In the genomic region with DNA sequence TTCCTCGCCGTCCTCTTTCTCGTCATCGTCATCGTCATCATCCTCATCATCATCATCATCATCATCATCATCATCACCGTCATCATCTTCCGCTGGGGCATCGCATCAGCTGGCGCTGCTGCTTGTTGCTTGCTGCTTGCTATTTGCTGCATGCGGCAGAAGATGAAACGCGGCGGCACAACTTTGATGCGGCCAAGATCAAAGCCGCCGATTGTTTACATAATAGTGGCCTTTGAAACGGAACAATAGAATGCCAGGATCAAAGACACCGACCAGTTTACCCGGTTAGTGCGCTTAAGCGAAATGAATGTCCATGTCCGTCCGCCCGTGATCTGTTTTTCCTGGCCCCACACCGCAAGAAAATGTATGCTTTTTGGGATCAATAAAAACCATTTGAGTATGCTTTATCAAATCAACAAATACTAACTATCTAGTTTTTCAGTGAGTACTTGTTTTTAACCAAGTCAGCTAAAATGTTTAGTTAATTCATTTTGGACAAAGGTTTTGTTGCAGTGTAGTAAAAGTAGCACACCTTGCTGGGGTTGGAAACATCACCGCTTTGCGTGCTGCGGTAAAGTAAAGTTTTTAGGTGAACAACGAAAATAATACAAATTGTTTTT, we compare ENCODE assay signal across 3 fruit fly cellular contexts.
TF ChIP-seq lines count a peak whose summit lies in the region.

No protein-coding gene starts in this region.

TF ChIP-seq in whole organism, embryonic, 481 proteins besides CTCF, POLR2A, EP300 and RAD21 (continued from another document and continues in another):
- TF ChIP-seq MBD-R2 (GFP tag; IDR thresholded peaks at IDR 0.05; lab: Robert Waterston, UW): no peak
- peak; percentile 80 for TF ChIP-seq gem (tag; optimal IDR thresholded peaks at IDR 0.05; lab: Kevin White, UChicago)
- TF ChIP-seq CG8089 (GFP tag; optimal IDR thresholded peaks at IDR 0.05; lab: Kevin White, UChicago): peak; percentile 51
- no peak for TF ChIP-seq Usf (GFP tag; optimal IDR thresholded peaks at IDR 0.05; lab: Kevin White, UChicago)
- peak; percentile 57 for TF ChIP-seq CG7839 (tag; optimal IDR thresholded peaks at IDR 0.05; lab: Kevin White, UChicago)
- no peak for TF ChIP-seq CG34422 (GFP tag; IDR thresholded peaks at IDR 0.05; lab: Robert Waterston, UW)
- TF ChIP-seq CG12299 (tag; optimal IDR thresholded peaks at IDR 0.05; lab: Kevin White, UChicago): no peak
- TF ChIP-seq pb (GFP tag; optimal IDR thresholded peaks at IDR 0.05; lab: Kevin White, UChicago): peak; percentile 21
- peak; percentile 73 for TF ChIP-seq CG10267 (tag; optimal IDR thresholded peaks at IDR 0.05; lab: Kevin White, UChicago)
- TF ChIP-seq CG4282 (GFP tag; optimal IDR thresholded peaks at IDR 0.05; lab: Kevin White, UChicago): no peak
- TF ChIP-seq Elba2 (GFP tag; optimal IDR thresholded peaks at IDR 0.05; lab: Kevin White, UChicago): peak; percentile 32
- TF ChIP-seq tio (GFP tag; optimal IDR thresholded peaks at IDR 0.05; lab: Kevin White, UChicago): peak; percentile 50
- peak; percentile 39 to 73 for TF ChIP-seq Pdp1 (GFP tag; optimal IDR thresholded peaks at IDR 0.05; lab: Kevin White, UChicago)
- TF ChIP-seq Dfd (GFP tag; optimal IDR thresholded peaks at IDR 0.05; lab: Kevin White, UChicago): no peak
- no peak for TF ChIP-seq CG8281 (tag; optimal IDR thresholded peaks at IDR 0.05; lab: Kevin White, UChicago)
- peak; percentile 42 for TF ChIP-seq Antp (GFP tag; optimal IDR thresholded peaks at IDR 0.05; lab: Kevin White, UChicago)
- no peak for TF ChIP-seq ftz-f1 (GFP tag; optimal IDR thresholded peaks at IDR 0.05; lab: Kevin White, UChicago)
- peak; percentile 73 for TF ChIP-seq ci (GFP tag; IDR thresholded peaks at IDR 0.05; lab: Robert Waterston, UW)
- TF ChIP-seq caup (GFP tag; optimal IDR thresholded peaks at IDR 0.05; lab: Kevin White, UChicago; ENCODE audit: severe bottlenecking): no peak
- TF ChIP-seq jing (GFP tag; optimal IDR thresholded peaks at IDR 0.05; lab: Kevin White, UChicago): peak; percentile 34
- no peak for TF ChIP-seq salm (tag; optimal IDR thresholded peaks at IDR 0.05; lab: Kevin White, UChicago)
- no peak for TF ChIP-seq pfk (GFP tag; optimal IDR thresholded peaks at IDR 0.05; lab: Kevin White, UChicago)
- TF ChIP-seq CG2678 (tag; optimal IDR thresholded peaks at IDR 0.05; lab: Kevin White, UChicago): peak; percentile 42
- TF ChIP-seq Sry-β (GFP tag; optimal IDR thresholded peaks at IDR 0.05; lab: Kevin White, UChicago): no peak
- TF ChIP-seq ttk (GFP tag; IDR thresholded peaks at IDR 0.05; lab: Robert Waterston, UW): 0 out of 2 replicates have a peak, but pooled peaks have one; percentile 16
- no peak for TF ChIP-seq CG14965 (GFP tag; optimal IDR thresholded peaks at IDR 0.05; lab: Kevin White, UChicago; ENCODE audit: borderline replicate concordance)
- TF ChIP-seq Dbx (GFP tag; IDR thresholded peaks at IDR 0.05; lab: Robert Waterston, UW): no peak
- TF ChIP-seq CG12236 (GFP tag; optimal IDR thresholded peaks at IDR 0.05; lab: Kevin White, UChicago): peak; percentile 43
- no peak for TF ChIP-seq ro (GFP tag; IDR thresholded peaks at IDR 0.05; lab: Robert Waterston, UW)
- peak; percentile 92 for TF ChIP-seq dmrt11E (tag; optimal IDR thresholded peaks at IDR 0.05; lab: Kevin White, UChicago)
- no peak for TF ChIP-seq CG2889 (GFP tag; IDR thresholded peaks at IDR 0.05; lab: Robert Waterston, UW)
- no peak for TF ChIP-seq gsb (GFP tag; IDR thresholded peaks at IDR 0.05; lab: Robert Waterston, UW)
- TF ChIP-seq pros (GFP tag; optimal IDR thresholded peaks at IDR 0.05; lab: Kevin White, UChicago): no peak
- no peak for TF ChIP-seq CG17612 (GFP tag; IDR thresholded peaks at IDR 0.05; lab: Robert Waterston, UW)
- peak; percentile 29; the same call in 1 of the 2 replicates for TF ChIP-seq H2.0 (GFP tag; IDR thresholded peaks at IDR 0.05; lab: Robert Waterston, UW)
- no peak for TF ChIP-seq tup (GFP tag; optimal IDR thresholded peaks at IDR 0.05; lab: Kevin White, UChicago)
- peak; percentile 86 for TF ChIP-seq CG2712 (tag; optimal IDR thresholded peaks at IDR 0.05; lab: Kevin White, UChicago)
- TF ChIP-seq HmgD (GFP tag; optimal IDR thresholded peaks at IDR 0.05; lab: Kevin White, UChicago): no peak
- no peak for TF ChIP-seq en (GFP tag; optimal IDR thresholded peaks at IDR 0.05; lab: Kevin White, UChicago)
- TF ChIP-seq ATbp (GFP tag; optimal IDR thresholded peaks at IDR 0.05; lab: Kevin White, UChicago): peak; percentile 18
- peak; percentile 14 for TF ChIP-seq CG8290 (GFP tag; optimal IDR thresholded peaks at IDR 0.05; lab: Kevin White, UChicago)
- TF ChIP-seq CG8290 (tag; optimal IDR thresholded peaks at IDR 0.05; lab: Kevin White, UChicago): peak; percentile 30 to 31

TF ChIP-seq in whole organism, prepupa, 60 proteins besides CTCF, POLR2A, EP300 and RAD21 (continued from another document):
- no peak for TF ChIP-seq Gug (GFP tag; IDR thresholded peaks at IDR 0.05; lab: Robert Waterston, UW)
- TF ChIP-seq Ets21C (GFP tag; optimal IDR thresholded peaks at IDR 0.05; lab: Kevin White, UChicago): no peak
- no peak for TF ChIP-seq CG16779 (tag; optimal IDR thresholded peaks at IDR 0.05; lab: Kevin White, UChicago)
- peak; percentile 50 for TF ChIP-seq cyc (GFP tag; optimal IDR thresholded peaks at IDR 0.05; lab: Kevin White, UChicago)
- peak; percentile 71 for TF ChIP-seq svp (GFP tag; lab: Kevin White, UChicago)
- peak in 1 of 2 experiments; percentile 28 for TF ChIP-seq salr (GFP tag; optimal IDR thresholded peaks at IDR 0.05; lab: Kevin White, UChicago)
- TF ChIP-seq Sox102F (GFP tag; optimal IDR thresholded peaks at IDR 0.05; lab: Kevin White, UChicago): peak; percentile 64
- TF ChIP-seq Ets96B (tag; optimal IDR thresholded peaks at IDR 0.05; lab: Kevin White, UChicago): peak; percentile 46
- no peak for TF ChIP-seq CG6808 (GFP tag; optimal IDR thresholded peaks at IDR 0.05; lab: Kevin White, UChicago)
- TF ChIP-seq lz (GFP tag; optimal IDR thresholded peaks at IDR 0.05; lab: Kevin White, UChicago): peak; percentile 35
- peak; percentile 23 for TF ChIP-seq dac (GFP tag; optimal IDR thresholded peaks at IDR 0.05; lab: Kevin White, UChicago)
- peak; percentile 43 for TF ChIP-seq topi (GFP tag; optimal IDR thresholded peaks at IDR 0.05; lab: Kevin White, UChicago)
- TF ChIP-seq Eip78C (GFP tag; lab: Kevin White, UChicago): peak; percentile 82
- TF ChIP-seq eg (GFP tag; IDR thresholded peaks at IDR 0.05; lab: Robert Waterston, UW): peak; percentile 53; the same call in 2 of the 3 replicates
- TF ChIP-seq CG8632 (GFP tag; optimal IDR thresholded peaks at IDR 0.05; lab: Kevin White, UChicago): peak; percentile 25
- peak; percentile 50 for TF ChIP-seq Smox (GFP tag; optimal IDR thresholded peaks at IDR 0.05; lab: Kevin White, UChicago)
- peak; percentile 8 for TF ChIP-seq vri (GFP tag; optimal IDR thresholded peaks at IDR 0.05; lab: Kevin White, UChicago)
- peak; percentile 59 for TF ChIP-seq OdsH (GFP tag; optimal IDR thresholded peaks at IDR 0.05; lab: Kevin White, UChicago)
- TF ChIP-seq Sox15 (GFP tag; optimal IDR thresholded peaks at IDR 0.05; lab: Kevin White, UChicago): peak; percentile 0
- TF ChIP-seq CG6854 (GFP tag; optimal IDR thresholded peaks at IDR 0.05; lab: Kevin White, UChicago): no peak
- TF ChIP-seq Hr39 (GFP tag; optimal IDR thresholded peaks at IDR 0.05; lab: Kevin White, UChicago): peak; percentile 50
- peak; percentile 32 for TF ChIP-seq dsx (GFP tag; optimal IDR thresholded peaks at IDR 0.05; lab: Kevin White, UChicago; ENCODE audit: poor library complexity, severe bottlenecking)
- peak; percentile 29 for TF ChIP-seq CG7368 (GFP tag; optimal IDR thresholded peaks at IDR 0.05; lab: Kevin White, UChicago)
- peak; percentile 59 for TF ChIP-seq CG4318 (GFP tag; optimal IDR thresholded peaks at IDR 0.05; lab: Kevin White, UChicago)
- TF ChIP-seq ss (GFP tag; optimal IDR thresholded peaks at IDR 0.05; lab: Kevin White, UChicago): no peak
- peak; percentile 26 for TF ChIP-seq CG3032 (tag; optimal IDR thresholded peaks at IDR 0.05; lab: Kevin White, UChicago)
- peak; percentile 51 for TF ChIP-seq CG31627 (GFP tag; optimal IDR thresholded peaks at IDR 0.05; lab: Kevin White, UChicago)
- TF ChIP-seq achi (GFP tag; optimal IDR thresholded peaks at IDR 0.05; lab: Kevin White, UChicago): peak; percentile 60
- TF ChIP-seq pdm3 (GFP tag; optimal IDR thresholded peaks at IDR 0.05; lab: Kevin White, UChicago): peak; percentile 58
- TF ChIP-seq Lpt (GFP tag; optimal IDR thresholded peaks at IDR 0.05; lab: Kevin White, UChicago): peak; percentile 20
- no peak for TF ChIP-seq fkh (GFP tag; optimal IDR thresholded peaks at IDR 0.05; lab: Kevin White, UChicago)
- peak; percentile 48 for TF ChIP-seq CG6792 (GFP tag; optimal IDR thresholded peaks at IDR 0.05; lab: Kevin White, UChicago)
- no peak for TF ChIP-seq CG9139 (GFP tag; optimal IDR thresholded peaks at IDR 0.05; lab: Kevin White, UChicago)
- peak; percentile 26 for TF ChIP-seq CG34406 (GFP tag; optimal IDR thresholded peaks at IDR 0.05; lab: Kevin White, UChicago)
- peak; percentile 48; the same call in 1 of the 3 replicates for TF ChIP-seq CG8119 (GFP tag; IDR thresholded peaks at IDR 0.05; lab: Robert Waterston, UW)
- TF ChIP-seq Hr4 (GFP tag; optimal IDR thresholded peaks at IDR 0.05; lab: Kevin White, UChicago): peak; percentile 70
- peak; percentile 42 for TF ChIP-seq Sox14 (GFP tag; optimal IDR thresholded peaks at IDR 0.05; lab: Kevin White, UChicago)
- peak; percentile 31 for TF ChIP-seq CG8319 (GFP tag; optimal IDR thresholded peaks at IDR 0.05; lab: Kevin White, UChicago)
- peak; percentile 45 for TF ChIP-seq acj6 (GFP tag; optimal IDR thresholded peaks at IDR 0.05; lab: Kevin White, UChicago)

TF ChIP-seq in whole organism, wandering third instar larva, 38 proteins besides CTCF, POLR2A, EP300 and RAD21 (continued from another document):
- TF ChIP-seq CG32264 (GFP tag; optimal IDR thresholded peaks at IDR 0.05; lab: Kevin White, UChicago) (no peak), dl (GFP tag; optimal IDR thresholded peaks at IDR 0.05; lab: Kevin White, UChicago; ENCODE audit: insufficient read depth in 1 of 2, partially characterized antibody in 2 of 2) (no peak), dmrt93B (GFP tag; optimal IDR thresholded peaks at IDR 0.05; lab: Kevin White, UChicago) (no peak), brk (GFP tag; optimal IDR thresholded peaks at IDR 0.05; lab: Kevin White, UChicago) (no peak), GATAd (GFP tag; optimal IDR thresholded peaks at IDR 0.05; lab: Kevin White, UChicago) (no peak), sage (GFP tag; optimal IDR thresholded peaks at IDR 0.05; lab: Kevin White, UChicago) (no peak), Dfd (GFP tag; optimal IDR thresholded peaks at IDR 0.05; lab: Kevin White, UChicago) (no peak)
TF ChIP-seq in whole organism, wandering third instar larva: peak in this region for 10.
